Worm (Caenorhabditis elegans): Measurements from ENCODE around the gene ctf-18.

The ctf-18 gene

ce11 chrIV:10143640-10144039 lies 17.2 kb upstream of the ctf-18 start, which contains the start of gene msp-38:
Gene msp-38 (minus strand): TSS chrIV:10143740.
- TF ChIP-seq mab-5 (tag; optimal IDR thresholded peaks at IDR 0.05): no peak
- TF ChIP-seq unc-39 (tag; optimal IDR thresholded peaks at IDR 0.05): no peak
- no peak for TF ChIP-seq unc-62 (GFP tag; optimal IDR thresholded peaks at IDR 0.05)
- no peak for TF ChIP-seq lin-32 (GFP tag; optimal IDR thresholded peaks at IDR 0.05)
- TF ChIP-seq blmp-1 (tag; optimal IDR thresholded peaks at IDR 0.05): no peak
- no peak for TF ChIP-seq ham-2 (GFP tag; optimal IDR thresholded peaks at IDR 0.05)
- no peak for TF ChIP-seq mls-2 (tag; optimal IDR thresholded peaks at IDR 0.05)
- no peak for TF ChIP-seq ceh-43 (GFP tag; optimal IDR thresholded peaks at IDR 0.05)
- no peak for TF ChIP-seq drap-1 (GFP tag; optimal IDR thresholded peaks at IDR 0.05)
- TF ChIP-seq nhr-28 (tag; optimal IDR thresholded peaks at IDR 0.05): no peak
- no peak for TF ChIP-seq lin-13 (tag; optimal IDR thresholded peaks at IDR 0.05)
- no peak for TF ChIP-seq nhr-76 (tag; optimal IDR thresholded peaks at IDR 0.05)
- TF ChIP-seq hlh-1 (tag; optimal IDR thresholded peaks at IDR 0.05): no peak

DNA sequence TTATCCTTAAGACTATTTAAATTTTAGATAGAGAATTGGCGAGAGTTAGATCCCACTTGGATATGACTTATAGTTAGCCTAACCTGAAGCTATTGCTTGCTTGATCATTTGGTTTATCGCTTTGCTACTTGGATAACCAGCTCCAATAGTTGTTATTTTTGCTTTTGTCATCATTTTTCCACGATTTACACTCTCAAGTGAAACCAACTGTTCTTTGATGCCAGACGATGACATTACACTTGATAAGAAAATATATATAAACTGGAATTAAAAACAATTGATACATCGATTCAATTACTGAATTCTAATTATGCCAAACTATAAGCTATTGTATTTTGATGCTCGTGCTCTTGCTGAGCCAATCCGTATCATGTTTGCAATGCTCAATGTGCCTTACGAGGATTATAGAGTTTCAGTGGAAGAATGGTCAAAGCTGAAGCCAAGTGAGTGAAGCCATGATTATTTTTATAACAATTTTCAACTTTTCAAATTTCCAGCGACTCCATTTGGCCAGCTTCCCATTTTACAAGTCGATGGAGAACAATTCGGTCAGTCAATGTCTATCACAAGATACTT lies 15.6 kb upstream of the ctf-18 start, which contains the start of the genes gst-2, gst-4 and dhs-12:
gst-2 (minus strand) TSS at position 132 of the 576 bp plus-strand sequence.
gst-4 (plus strand) TSS at position 296 of the 576 bp plus-strand sequence.
dhs-12 (plus strand) TSS at position 526 of the 576 bp plus-strand sequence.
- TF ChIP-seq unc-120 (tag; optimal IDR thresholded peaks at IDR 0.05; ENCODE audit: poor library complexity, severe bottlenecking) (no peak), tbx-8 (GFP tag; optimal IDR thresholded peaks at IDR 0.05) (no peak), ces-1 (GFP tag; optimal IDR thresholded peaks at IDR 0.05) (no peak), mls-2 (tag; optimal IDR thresholded peaks at IDR 0.05) (no peak), nhr-2 (tag; optimal IDR thresholded peaks at IDR 0.05) (no peak), hlh-1 (tag; optimal IDR thresholded peaks at IDR 0.05) (no peak), ceh-39 (tag; optimal IDR thresholded peaks at IDR 0.05) (no peak), elt-1 (tag; optimal IDR thresholded peaks at IDR 0.05; ENCODE audit: borderline replicate concordance, insufficient read depth) (no peak), nhr-12 (tag; optimal IDR thresholded peaks at IDR 0.05) (no peak), ceh-43 (GFP tag; optimal IDR thresholded peaks at IDR 0.05) (no peak), blmp-1 (tag; optimal IDR thresholded peaks at IDR 0.05) (no peak), ztf-11 (tag; optimal IDR thresholded peaks at IDR 0.05) (no peak)

DNA sequence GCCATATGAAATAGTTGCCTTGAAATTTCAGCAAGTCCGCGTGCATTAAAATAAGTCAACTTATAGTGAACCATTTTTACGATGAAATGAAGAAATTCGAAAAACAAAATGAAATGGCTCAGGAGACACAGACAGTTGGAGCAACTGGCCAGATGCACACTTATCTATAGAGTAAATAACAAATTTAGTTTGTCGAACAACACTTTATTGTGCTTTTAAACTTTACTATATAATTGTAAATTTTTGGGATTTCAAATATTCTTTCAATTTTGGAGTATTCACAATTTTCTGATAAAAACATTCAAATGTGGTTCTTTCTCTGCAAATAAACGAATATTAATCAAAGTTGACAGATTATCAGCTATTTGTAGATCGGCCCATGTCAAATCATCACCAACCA lies 13.7 kb upstream of the ctf-18 start, which contains the start of gene gst-3:
gst-3 (minus strand) TSS at position 101 of the 400 bp plus-strand sequence.
- TF ChIP-seq nhr-237 (tag; optimal IDR thresholded peaks at IDR 0.05) (no peak), unc-62 (GFP tag; optimal IDR thresholded peaks at IDR 0.05) (no peak), elt-3 (tag; optimal IDR thresholded peaks at IDR 0.05) (no peak), hlh-1 (tag; optimal IDR thresholded peaks at IDR 0.05) (no peak), sptf-1 (tag; optimal IDR thresholded peaks at IDR 0.05) (no peak), ces-1 (GFP tag; optimal IDR thresholded peaks at IDR 0.05) (no peak), ham-2 (GFP tag; optimal IDR thresholded peaks at IDR 0.05) (no peak), nhr-76 (tag; optimal IDR thresholded peaks at IDR 0.05) (no peak)

- no peak for TF ChIP-seq drap-1 (GFP tag; optimal IDR thresholded peaks at IDR 0.05)
- no peak for TF ChIP-seq nhr-2 (tag; optimal IDR thresholded peaks at IDR 0.05)
- no peak for TF ChIP-seq lin-13 (tag; optimal IDR thresholded peaks at IDR 0.05)
- TF ChIP-seq sem-2 (GFP tag; optimal IDR thresholded peaks at IDR 0.05): no peak
- no peak for TF ChIP-seq snpc-4 (tag; optimal IDR thresholded peaks at IDR 0.05)
- TF ChIP-seq unc-120 (tag; optimal IDR thresholded peaks at IDR 0.05; ENCODE audit: poor library complexity, severe bottlenecking): no peak
- no peak for TF ChIP-seq tbx-8 (GFP tag; optimal IDR thresholded peaks at IDR 0.05)
- TF ChIP-seq ceh-43 (GFP tag; optimal IDR thresholded peaks at IDR 0.05): no peak
- TF ChIP-seq hlh-1 (tag; optimal IDR thresholded peaks at IDR 0.05): no peak
- no peak for TF ChIP-seq zip-8 (tag; optimal IDR thresholded peaks at IDR 0.05)
- no peak for TF ChIP-seq unc-39 (tag; optimal IDR thresholded peaks at IDR 0.05)
Measured at ce11 chrIV:10137804-10138203, 11.4 kb upstream of the ctf-18 start, which contains the start of gene K08F4.12. Gene K08F4.12 (plus strand): TSS chrIV:10138104.

DNA sequence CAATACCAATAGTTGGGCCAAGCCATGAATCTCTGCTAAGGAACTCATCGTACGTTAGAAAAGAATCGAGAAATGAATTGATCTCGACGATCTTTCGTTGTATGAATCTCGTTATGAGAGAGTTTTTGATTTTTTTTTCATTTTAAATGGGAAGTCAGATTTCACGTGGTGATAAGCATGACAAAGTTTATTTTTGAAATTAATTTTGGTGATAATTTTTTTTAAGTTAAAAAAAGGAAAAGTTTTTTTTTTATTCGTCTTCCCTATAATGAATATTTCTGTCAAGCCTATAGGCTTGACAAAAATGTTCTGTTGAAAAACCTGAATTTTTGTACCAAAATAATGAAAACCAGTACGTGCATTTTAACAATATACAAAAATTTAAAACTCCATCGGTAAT lies 9.4 kb upstream of the ctf-18 start, which contains the start of gene K08F4.5:
K08F4.5 (minus strand) TSS at position 101 of the 400 bp plus-strand sequence.
- no peak for TF ChIP-seq tbx-8 (GFP tag; optimal IDR thresholded peaks at IDR 0.05)
- TF ChIP-seq mls-2 (tag; optimal IDR thresholded peaks at IDR 0.05): no peak

DNA sequence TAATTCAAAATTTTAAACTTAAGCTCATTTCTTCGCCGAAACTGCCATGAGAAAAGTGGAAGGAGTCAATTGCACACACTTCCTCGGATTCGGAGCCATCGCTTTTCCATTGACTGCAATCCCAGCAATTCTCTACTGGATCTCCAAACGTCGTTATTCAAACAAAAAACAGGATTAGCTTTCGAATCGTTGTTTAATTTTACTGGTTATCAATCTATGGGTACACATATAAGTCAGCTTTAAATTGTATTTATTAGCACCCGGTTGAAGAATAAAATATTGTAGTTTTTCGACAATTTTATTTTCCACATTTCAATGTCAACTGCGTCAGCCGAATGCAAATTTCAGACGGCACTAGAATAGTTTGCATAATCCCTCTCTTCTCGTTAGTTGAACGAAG lies 3.5 kb upstream of the ctf-18 start, which contains the start of gene glt-3:
glt-3 (plus strand) TSS at position 301 of the 400 bp plus-strand sequence.
- TF ChIP-seq mab-5 (tag; optimal IDR thresholded peaks at IDR 0.05) (no peak), elt-3 (tag; optimal IDR thresholded peaks at IDR 0.05) (no peak), ceh-43 (GFP tag; optimal IDR thresholded peaks at IDR 0.05) (no peak), nhr-237 (tag; optimal IDR thresholded peaks at IDR 0.05) (no peak), nhr-2 (tag; optimal IDR thresholded peaks at IDR 0.05) (no peak), bed-3 (GFP tag; optimal IDR thresholded peaks at IDR 0.05) (no peak), blmp-1 (tag; optimal IDR thresholded peaks at IDR 0.05) (no peak), hlh-1 (tag; optimal IDR thresholded peaks at IDR 0.05) (no peak), elt-1 (tag; optimal IDR thresholded peaks at IDR 0.05; ENCODE audit: borderline replicate concordance, insufficient read depth) (no peak), ham-2 (GFP tag; optimal IDR thresholded peaks at IDR 0.05) (no peak), mls-2 (tag; optimal IDR thresholded peaks at IDR 0.05) (no peak), unc-120 (tag; optimal IDR thresholded peaks at IDR 0.05; ENCODE audit: poor library complexity, severe bottlenecking) (no peak), ztf-11 (tag; optimal IDR thresholded peaks at IDR 0.05) (no peak), zip-8 (tag; optimal IDR thresholded peaks at IDR 0.05) (no peak), ceh-39 (tag; optimal IDR thresholded peaks at IDR 0.05) (no peak), tbx-8 (GFP tag; optimal IDR thresholded peaks at IDR 0.05) (no peak)
